Worm (Caenorhabditis elegans) whole organism, young adult: ENCODE measurements around the gene sri-24.

Experiments used
- D2030.7 ChIP-seq: fragments of 200-800 bp; sonication (Bioruptor generic); IDR thresholded peaks from 2 replicates; pipeline ENCODE4 v1.3.6; 2022; ENCODE audit warnings: missing genetic modification reagents, missing genetic modification characterization, missing compliant biosample characterization
- F10E7.11 ChIP-seq: sonication (generic microtip); optimal IDR thresholded peaks from 2 replicates; lab custom pipeline; 2017; ENCODE audit warnings: mild to moderate bottlenecking, missing genetic modification characterization, moderate library complexity, missing compliant biosample characterization
- F23B12.7 ChIP-seq: sonication (generic microtip); optimal IDR thresholded peaks from 2 replicates; lab custom pipeline; 2017; ENCODE audit warnings: missing genetic modification characterization, mild to moderate bottlenecking, missing compliant biosample characterization, antibody characterized with exemption, moderate library complexity; ENCODE audit not compliant: insufficient read depth
- F37B4.10 ChIP-seq: fragments of 200-800 bp; sonication (Bioruptor generic); IDR thresholded peaks from 2 replicates; pipeline ENCODE4 v1.3.6; 2022; ENCODE audit warnings: missing genetic modification characterization, missing compliant biosample characterization
- F52B5.7 ChIP-seq: sonication (generic microtip); optimal IDR thresholded peaks from 2 replicates; lab custom pipeline; 2016; ENCODE audit warnings: mild to moderate bottlenecking, missing genetic modification characterization, missing compliant biosample characterization
- F55B11.4 ChIP-seq: sonication (generic microtip); optimal IDR thresholded peaks from 2 replicates; lab custom pipeline; 2016; ENCODE audit warnings: missing compliant biosample characterization, missing genetic modification characterization, borderline replicate concordance; ENCODE audit not compliant: insufficient read depth
- F57C9.4 ChIP-seq: sonication (generic microtip); optimal IDR thresholded peaks from 2 replicates; lab custom pipeline; 2017; ENCODE audit warnings: mild to moderate bottlenecking, missing genetic modification characterization, missing compliant biosample characterization
- T07F8.4 ChIP-seq: sonication (generic microtip); optimal IDR thresholded peaks from 2 replicates; lab custom pipeline; 2016; ENCODE audit warnings: mild to moderate bottlenecking, missing genetic modification characterization, moderate library complexity, missing compliant biosample characterization
- Y67H2A.10 ChIP-seq: fragments of 200-800 bp; sonication (Bioruptor generic); conservative IDR thresholded peaks from 2 replicates; pipeline ENCODE4 v1.3.6; 2022; ENCODE audit warnings: missing genetic modification reagents, missing genetic modification characterization, missing compliant biosample characterization
- Y95B8A.8 ChIP-seq: fragments of 200-800 bp; sonication (Bioruptor generic); IDR thresholded peaks from 2 replicates; pipeline ENCODE4 v1.3.6; 2022; ENCODE audit warnings: missing genetic modification reagents, missing genetic modification characterization, missing compliant biosample characterization
- ama-1 ChIP-seq, 3 experiments: fragments of 150-350 bp in 1 of 3; sonication (generic microtip) in 2 of 3; optimal IDR thresholded peaks; 2 replicates each; lab custom pipeline; 2014 to 2018; ENCODE audit warnings: missing biosample characterization in 2 of 3, missing genetic modification characterization in 2 of 3, missing genetic modification reagents in 2 of 3
- aptf-3 ChIP-seq: fragments of 200-800 bp; sonication (Bioruptor generic); IDR thresholded peaks from 2 replicates; pipeline ENCODE4 v1.3.6; 2022; ENCODE audit warnings: missing genetic modification characterization, missing compliant biosample characterization
- ceh-27 ChIP-seq: fragments of 200-800 bp; sonication (Bioruptor generic); optimal IDR thresholded peaks from 2 replicates; lab custom pipeline; 2018; ENCODE audit warnings: mild to moderate bottlenecking, missing genetic modification characterization, moderate library complexity, missing compliant biosample characterization
- die-1 ChIP-seq: sonication (generic microtip); optimal IDR thresholded peaks from 2 replicates; lab custom pipeline; 2016; ENCODE audit warnings: missing genotype, mild to moderate bottlenecking, missing genetic modification characterization, missing compliant biosample characterization
- efl-1 ChIP-seq: fragments of 150-350 bp; optimal IDR thresholded peaks from 2 replicates; lab custom pipeline; 2014; ENCODE audit warnings: missing biosample characterization, missing genetic modification reagents, missing genetic modification characterization
- gei-17 ChIP-seq: fragments of 200-800 bp; sonication (Bioruptor generic); optimal IDR thresholded peaks from 2 replicates; lab custom pipeline; 2018; ENCODE audit warnings: mild to moderate bottlenecking, missing genetic modification characterization, missing compliant biosample characterization
- hlh-12 ChIP-seq: sonication (generic microtip); optimal IDR thresholded peaks from 2 replicates; lab custom pipeline; 2016; ENCODE audit warnings: missing genetic modification characterization, missing compliant biosample characterization
- hmg-1.2 ChIP-seq: fragments of 200-800 bp; sonication (Bioruptor generic); IDR thresholded peaks from 2 replicates; pipeline ENCODE4 v1.3.6; 2022; ENCODE audit warnings: missing genetic modification reagents, missing genetic modification characterization, missing compliant biosample characterization
- lag-1 ChIP-seq: fragments of 200-800 bp; sonication (Bioruptor generic); IDR thresholded peaks from 2 replicates; pipeline ENCODE4 v1.3.6; 2022; ENCODE audit warnings: missing genetic modification reagents, missing genetic modification characterization, missing compliant biosample characterization
- let-526 ChIP-seq: fragments of 200-800 bp; sonication (Bioruptor generic); IDR thresholded peaks from 2 replicates; pipeline ENCODE4 v1.3.6; 2022; ENCODE audit warnings: missing genetic modification reagents, missing genetic modification characterization, missing compliant biosample characterization
- let-607 ChIP-seq, 2 experiments: fragments of 200-800 bp in 1 of 2; sonication (Bioruptor generic) in 1 of 2; sonication (generic microtip) in 1 of 2; optimal IDR thresholded peaks; 2 replicates each; lab custom pipeline; 2016 to 2018; ENCODE audit warnings: mild to moderate bottlenecking in 2 of 2, missing compliant biosample characterization in 2 of 2, missing genetic modification characterization in 2 of 2, moderate library complexity in 2 of 2, missing genotype in 1 of 2
- lin-35 ChIP-seq, 3 experiments: fragments of 150-350 bp in 2 of 3; sonication (generic microtip) in 1 of 3; optimal IDR thresholded peaks; 2 replicates each; lab custom pipeline; 2014 to 2018; ENCODE audit warnings: missing biosample characterization in 3 of 3, missing genetic modification characterization in 3 of 3, missing genetic modification reagents in 3 of 3
- lin-54 ChIP-seq: fragments of 200-800 bp; sonication (Bioruptor generic); optimal IDR thresholded peaks from 2 replicates; lab custom pipeline; 2018; ENCODE audit warnings: mild to moderate bottlenecking, missing genetic modification characterization, missing compliant biosample characterization
- madf-3 ChIP-seq: fragments of 200-800 bp; sonication (Bioruptor generic); IDR thresholded peaks from 2 replicates; pipeline ENCODE4 v1.3.6; 2022; ENCODE audit warnings: missing genetic modification reagents, missing genetic modification characterization, missing compliant biosample characterization
- madf-8 ChIP-seq: fragments of 200-800 bp; sonication (Bioruptor generic); conservative IDR thresholded peaks from 2 replicates; pipeline ENCODE4 v1.3.6; 2022; ENCODE audit warnings: missing genetic modification reagents, missing genetic modification characterization, missing compliant biosample characterization
- nfya-1 ChIP-seq: sonication (generic microtip); optimal IDR thresholded peaks from 2 replicates; lab custom pipeline; 2017; ENCODE audit warnings: antibody characterized with exemption, missing compliant biosample characterization, missing genetic modification characterization, borderline replicate concordance; ENCODE audit not compliant: insufficient read depth
- rec-8 ChIP-seq, 2 experiments: sonication (generic microtip); optimal IDR thresholded peaks; 2 replicates each; lab custom pipeline; 2016; ENCODE audit warnings: mild to moderate bottlenecking in 2 of 2, missing genetic modification characterization in 2 of 2, missing genetic modification reagents in 2 of 2, missing genotype in 2 of 2, missing biosample characterization in 1 of 2, missing compliant biosample characterization in 1 of 2, moderate library complexity in 1 of 2
- rpc-1 ChIP-seq, 2 experiments: fragments of 150-350 bp in 1 of 2; sonication (generic microtip) in 1 of 2; optimal IDR thresholded peaks; 2 replicates each; lab custom pipeline; 2014 to 2018; ENCODE audit warnings: missing biosample characterization in 1 of 2, missing genetic modification characterization in 1 of 2, missing genetic modification reagents in 1 of 2, missing genotype in 1 of 2
- snpc-4 ChIP-seq, 5 experiments: fragments of 150-350 bp in 1 of 5; sonication (generic microtip) in 4 of 5; optimal IDR thresholded peaks; 2 replicates each; lab custom pipeline; 2014 to 2018; ENCODE audit warnings: missing genetic modification characterization in 5 of 5, missing biosample characterization in 3 of 5, antibody characterized with exemption in 2 of 5, mild to moderate bottlenecking in 2 of 5, missing compliant biosample characterization in 2 of 5, missing genotype in 2 of 5, moderate library complexity in 2 of 5, missing genetic modification reagents in 1 of 5
- somi-1 ChIP-seq: fragments of 200-800 bp; sonication (Bioruptor generic); optimal IDR thresholded peaks from 2 replicates; lab custom pipeline; 2018; ENCODE audit warnings: mild to moderate bottlenecking, missing genetic modification characterization, missing compliant biosample characterization
- zfh-2 ChIP-seq: fragments of 200-800 bp; sonication (Bioruptor generic); conservative IDR thresholded peaks from 2 replicates; pipeline ENCODE4 v1.3.6; 2022; ENCODE audit warnings: missing genetic modification reagents, missing genetic modification characterization, missing compliant biosample characterization
- zim-3 ChIP-seq: sonication (generic microtip); optimal IDR thresholded peaks from 2 replicates; lab custom pipeline; 2017; ENCODE audit warnings: mild to moderate bottlenecking, missing genetic modification characterization, moderate library complexity, missing compliant biosample characterization
- ztf-18 ChIP-seq: sonication (generic microtip); optimal IDR thresholded peaks from 2 replicates; lab custom pipeline; 2016; ENCODE audit warnings: missing genotype, mild to moderate bottlenecking, missing genetic modification characterization, missing compliant biosample characterization
- ztf-6 ChIP-seq: fragments of 200-800 bp; sonication (Bioruptor generic); IDR thresholded peaks from 2 replicates; pipeline ENCODE4 v1.3.6; 2022; ENCODE audit warnings: missing genetic modification reagents, missing genetic modification characterization, missing compliant biosample characterization

sri-24 gene

DNA sequence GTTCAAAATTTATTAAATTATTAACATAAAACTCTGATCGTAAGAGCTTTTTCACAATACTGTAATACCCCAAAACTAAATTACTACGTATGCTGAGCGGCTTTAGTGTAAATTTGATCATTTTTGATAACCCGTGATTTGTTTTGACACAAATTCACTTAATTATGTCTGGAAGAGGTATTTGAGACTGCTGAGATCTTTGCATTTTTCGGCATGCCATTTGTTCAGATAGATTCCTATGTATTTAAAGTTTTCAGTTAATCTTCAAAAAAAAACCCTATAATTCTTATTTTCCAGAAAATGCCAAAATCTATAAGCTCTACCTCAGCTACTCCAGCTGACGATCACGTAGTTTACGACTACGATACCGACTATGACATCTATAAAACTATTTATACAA, 18.3 kb downstream of the sri-24 start, which contains the start of gene srw-15:
TSS of gene srw-15 (plus strand) at position 301 of the 400 bp plus-strand sequence.
- no peak for TF ChIP-seq lag-1 (GFP tag; lab: Robert Waterston, UW)
- no peak for TF ChIP-seq let-607 (tag; optimal IDR thresholded peaks at IDR 0.05; lab: Kevin White, UChicago)
- TF ChIP-seq F55B11.4 (tag; lab: Kevin White, UChicago) = no peak
- TF ChIP-seq let-526 (GFP tag; lab: Robert Waterston, UW) = no peak
- TF ChIP-seq ceh-27 (GFP tag; lab: Kevin White, UChicago) = no peak
- TF ChIP-seq F37B4.10 = no peak
- TF ChIP-seq madf-8 = no peak
- TF ChIP-seq hmg-1.2 (GFP tag; lab: Robert Waterston, UW) = no peak
- TF ChIP-seq F52B5.7 (tag; lab: Kevin White, UChicago) = no peak
- no peak for TF ChIP-seq D2030.7 (GFP tag; lab: Robert Waterston, UW)
- TF ChIP-seq ztf-6 = no peak
- TF ChIP-seq lin-54 (GFP tag; lab: Kevin White, UChicago) = no peak
- TF ChIP-seq madf-3 (GFP tag; lab: Robert Waterston, UW) = no peak
- TF ChIP-seq, all 124 proteins: peak for 0

DNA sequence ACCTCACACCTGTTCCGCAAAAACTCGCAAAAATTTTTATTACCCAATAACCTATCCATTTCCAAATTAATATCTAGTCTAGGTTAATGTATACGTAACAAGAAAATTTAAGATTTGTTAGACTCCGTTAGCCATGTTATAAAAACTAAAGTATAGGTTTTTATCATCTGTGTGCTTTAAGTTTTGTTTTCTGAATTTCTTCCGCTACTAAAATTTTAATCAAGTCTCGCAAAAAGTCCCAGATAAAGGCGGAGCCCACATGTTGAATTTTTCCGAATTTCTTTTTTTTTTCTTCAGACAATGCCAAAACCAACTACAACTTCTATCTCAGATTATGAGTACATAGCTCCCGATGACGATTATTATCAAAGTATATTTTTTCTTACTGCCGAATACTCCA, 20.2 kb downstream of the sri-24 start, which contains the start of gene srw-13:
TSS of gene srw-13 (plus strand) at position 301 of the 400 bp plus-strand sequence.
- no peak for TF ChIP-seq hmg-1.2 (GFP tag; lab: Robert Waterston, UW)
- TF ChIP-seq Y67H2A.10 (GFP tag; lab: Robert Waterston, UW) = no peak
- no peak for TF ChIP-seq F10E7.11 (tag; lab: Kevin White, UChicago)
- TF ChIP-seq die-1 (tag; lab: Kevin White, UChicago) = no peak
- no peak for TF ChIP-seq T07F8.4 (tag; lab: Kevin White, UChicago)
- TF ChIP-seq Y95B8A.8 (GFP tag; lab: Robert Waterston, UW) = no peak
- TF ChIP-seq nfya-1 (tag; lab: Kevin White, UChicago) = no peak
- no peak for TF ChIP-seq rec-8 (tag; optimal IDR thresholded peaks at IDR 0.05; lab: Kevin White, UChicago)
- no peak for TF ChIP-seq hlh-12 (tag; lab: Kevin White, UChicago)
- no peak for TF ChIP-seq zfh-2 (GFP tag; lab: Robert Waterston, UW)
- TF ChIP-seq madf-3 (GFP tag; lab: Robert Waterston, UW) = no peak

DNA sequence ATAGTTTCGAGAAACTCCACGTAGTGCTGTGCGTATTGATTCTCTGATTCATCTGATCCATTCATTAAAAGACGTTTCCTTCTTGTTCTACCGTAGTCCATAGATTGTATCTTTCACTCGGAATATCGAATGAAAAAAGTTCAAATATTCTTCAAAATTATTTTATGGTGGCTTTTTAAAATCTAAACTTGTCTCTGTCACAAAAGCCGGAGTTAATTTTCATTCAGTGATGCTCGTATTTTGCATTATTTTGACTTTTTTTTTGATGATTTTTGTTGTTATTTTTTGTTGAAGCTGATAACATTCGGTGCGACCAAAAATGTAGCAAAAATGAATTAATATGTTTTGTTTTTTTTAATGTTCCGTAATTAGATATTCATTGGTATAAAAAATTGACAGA, 23.7 kb downstream of the sri-24 start, which contains the start of gene nhr-164:
TSS of gene nhr-164 (minus strand) at position 101 of the 400 bp plus-strand sequence.
- TF ChIP-seq lin-35 (GFP tag; optimal IDR thresholded peaks at IDR 0.05; lab: Kevin White, UChicago) (no peak), gei-17 (GFP tag; lab: Kevin White, UChicago) (no peak), zim-3 (tag; lab: Kevin White, UChicago) (no peak), rec-8 (tag; optimal IDR thresholded peaks at IDR 0.05; lab: Kevin White, UChicago) (no peak), hlh-12 (tag; lab: Kevin White, UChicago) (no peak), aptf-3 (GFP tag; lab: Robert Waterston, UW) (no peak), F57C9.4 (tag; lab: Kevin White, UChicago) (no peak), ama-1 (optimal IDR thresholded peaks at IDR 0.05; lab: Kevin White, UChicago) (no peak), ama-1 (GFP tag; optimal IDR thresholded peaks at IDR 0.05; lab: Kevin White, UChicago) (no peak), efl-1 (no peak), rpc-1 (optimal IDR thresholded peaks at IDR 0.05; lab: Kevin White, UChicago) (no peak), rpc-1 (tag; optimal IDR thresholded peaks at IDR 0.05; lab: Kevin White, UChicago) (no peak), snpc-4 (GFP tag; optimal IDR thresholded peaks at IDR 0.05; lab: Kevin White, UChicago) (no peak), snpc-4 (tag; optimal IDR thresholded peaks at IDR 0.05; lab: Kevin White, UChicago) (no peak), ztf-18 (tag; lab: Kevin White, UChicago) (no peak), F23B12.7 (tag; lab: Kevin White, UChicago) (no peak), somi-1 (GFP tag; lab: Kevin White, UChicago) (no peak), ceh-27 (GFP tag; lab: Kevin White, UChicago) (no peak)
